Fruit fly (Drosophila melanogaster) whole organism, pupa: Measurements from ENCODE around the gene Elovl7.

Experiments used
- CG10348 ChIP-seq: fragments of 200-800 bp; sonication (Bioruptor generic); IDR thresholded peaks from 2 replicates; pipeline ENCODE4 v1.3.6; 2022; ENCODE audit warnings: missing biosample characterization, missing genetic modification characterization
- CG12605 ChIP-seq: fragments of 200-800 bp; sonication (Bioruptor generic); IDR thresholded peaks from 2 replicates; pipeline ENCODE4 v1.3.6; 2022; ENCODE audit warnings: missing biosample characterization, missing genetic modification characterization
- CG13204 ChIP-seq: fragments of 200-800 bp; sonication (Bioruptor generic); optimal IDR thresholded peaks from 2 replicates; lab custom pipeline; 2018; ENCODE audit warnings: missing biosample characterization, mild to moderate bottlenecking, missing genetic modification characterization, moderate library complexity
- CG14655 ChIP-seq: fragments of 200-800 bp; sonication (Bioruptor generic); optimal IDR thresholded peaks from 3 replicates; lab custom pipeline; 2017; ENCODE audit warnings: mild to moderate bottlenecking, missing biosample characterization, missing genetic modification reagents, missing genetic modification characterization
- CG15710 ChIP-seq: fragments of 200-800 bp; sonication (Bioruptor generic); optimal IDR thresholded peaks from 2 replicates; lab custom pipeline; 2018; ENCODE audit warnings: missing biosample characterization, mild to moderate bottlenecking, missing genetic modification characterization, moderate library complexity
- CG17806 ChIP-seq: fragments of 200-800 bp; sonication (Bioruptor generic); optimal IDR thresholded peaks from 2 replicates; lab custom pipeline; 2018; ENCODE audit warnings: missing biosample characterization, mild to moderate bottlenecking, missing genetic modification characterization, moderate library complexity
- CG32121 ChIP-seq: fragments of 200-800 bp; sonication (Bioruptor generic); IDR thresholded peaks from 2 replicates; pipeline ENCODE4 v1.3.6; 2022; ENCODE audit warnings: missing biosample characterization, missing genetic modification characterization
- CG34367 ChIP-seq: fragments of 200-800 bp; sonication (Bioruptor generic); optimal IDR thresholded peaks from 2 replicates; lab custom pipeline; 2018; ENCODE audit warnings: missing biosample characterization, mild to moderate bottlenecking, missing genetic modification characterization
- CG4496 ChIP-seq: fragments of 200-800 bp; sonication (Bioruptor generic); IDR thresholded peaks from 3 replicates; pipeline ENCODE4 v1.3.6; 2022; ENCODE audit warnings: missing biosample characterization, missing genetic modification characterization
- CG8159 ChIP-seq: fragments of 200-800 bp; sonication (Bioruptor generic); optimal IDR thresholded peaks from 3 replicates; lab custom pipeline; 2018; ENCODE audit warnings: missing biosample characterization, mild to moderate bottlenecking, missing genetic modification characterization, moderate library complexity
- CG8301 ChIP-seq: fragments of 200-800 bp; sonication (Bioruptor generic); optimal IDR thresholded peaks from 2 replicates; lab custom pipeline; 2018; ENCODE audit warnings: missing biosample characterization, mild to moderate bottlenecking, missing genetic modification characterization
- CG9948 ChIP-seq: fragments of 200-800 bp; sonication (Bioruptor generic); optimal IDR thresholded peaks from 2 replicates; lab custom pipeline; 2018; ENCODE audit warnings: missing biosample characterization, mild to moderate bottlenecking, missing genetic modification characterization, moderate library complexity
- D1 ChIP-seq: fragments of 200-800 bp; sonication (Bioruptor generic); optimal IDR thresholded peaks from 2 replicates; lab custom pipeline; 2018; ENCODE audit warnings: missing biosample characterization, mild to moderate bottlenecking, missing genetic modification characterization, moderate library complexity
- EcR ChIP-seq: fragments of 200-800 bp; sonication (Bioruptor generic); optimal IDR thresholded peaks from 3 replicates; lab custom pipeline; 2019; ENCODE audit warnings: missing biosample characterization, missing genetic modification characterization, mild to moderate bottlenecking, moderate library complexity, missing genetic modification reagents
- Ets98B ChIP-seq: fragments of 200-800 bp; sonication (Bioruptor generic); IDR thresholded peaks from 2 replicates; pipeline ENCODE4 v1.3.6; 2022; ENCODE audit warnings: missing biosample characterization, missing genetic modification characterization
- Pif1A ChIP-seq: fragments of 200-800 bp; sonication (Bioruptor generic); optimal IDR thresholded peaks from 3 replicates; lab custom pipeline; 2016; ENCODE audit warnings: missing biosample characterization, missing genetic modification characterization
- Pif1B ChIP-seq: fragments of 200-800 bp; sonication (Bioruptor generic); optimal IDR thresholded peaks from 3 replicates; lab custom pipeline; 2016; ENCODE audit warnings: missing biosample characterization, missing genetic modification characterization
- Snoo ChIP-seq: fragments of 200-800 bp; sonication (Bioruptor generic); optimal IDR thresholded peaks from 3 replicates; lab custom pipeline; 2017; ENCODE audit warnings: missing biosample characterization, mild to moderate bottlenecking, missing genetic modification characterization, inconsistent platforms
- fd96Ca ChIP-seq: fragments of 200-800 bp; sonication (Bioruptor generic); IDR thresholded peaks from 3 replicates; pipeline ENCODE4 v1.3.6; 2022; ENCODE audit warnings: missing biosample characterization, missing genetic modification characterization
- gl ChIP-seq: fragments of 200-800 bp; sonication (Bioruptor generic); optimal IDR thresholded peaks from 2 replicates; lab custom pipeline; 2018; ENCODE audit warnings: missing biosample characterization, mild to moderate bottlenecking, missing genetic modification characterization
- rn ChIP-seq: fragments of 200-800 bp; sonication (Bioruptor generic); IDR thresholded peaks from 2 replicates; pipeline ENCODE4 v1.3.6; 2022; ENCODE audit warnings: missing biosample characterization, missing genetic modification characterization

The Elovl7 gene

DNA sequence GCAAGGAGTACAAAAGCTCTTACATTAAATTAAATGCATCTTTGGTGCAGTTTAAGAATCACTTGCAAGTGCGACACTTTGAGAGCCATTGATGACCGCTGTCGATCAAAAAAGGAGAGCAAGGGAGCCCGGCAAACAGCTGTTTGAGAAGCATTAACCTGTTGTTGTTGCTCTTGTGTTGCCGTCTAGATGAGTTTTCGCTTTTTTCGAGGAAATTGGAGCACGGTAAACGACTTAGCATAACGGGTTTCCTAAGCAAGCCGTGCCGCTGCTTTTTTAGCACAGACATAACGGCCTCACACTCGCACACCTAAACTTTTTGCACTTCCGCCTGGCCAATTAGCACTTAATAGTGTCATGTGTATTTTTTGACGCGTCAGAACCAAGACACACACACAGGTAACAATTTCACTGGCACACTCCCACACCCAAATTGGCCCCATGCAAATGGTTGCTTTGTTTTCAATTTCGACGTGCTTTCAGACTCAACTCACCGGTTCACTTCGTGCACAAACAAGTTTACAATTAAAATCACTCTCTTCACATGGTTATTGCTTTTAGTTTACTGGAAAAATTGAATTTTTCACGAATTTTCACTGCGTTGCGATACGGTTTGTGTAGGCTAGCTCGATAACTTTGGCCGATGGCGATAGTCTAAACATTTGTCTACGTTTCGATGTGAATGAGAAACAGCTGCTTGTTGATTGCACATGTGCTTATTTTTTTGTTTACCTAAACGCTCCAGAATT is 34.7 kb upstream of the Elovl7 start, which contains the start of the genes CG10903 and CG2747:
TSS of gene CG10903 (plus strand) at position 261 of the 749 bp plus-strand sequence.
TSS of gene CG2747 (minus strand) at position 640 of the 749 bp plus-strand sequence.
- TF ChIP-seq fd96Ca (GFP tag; lab: Robert Waterston, UW) = no peak
- TF ChIP-seq rn (GFP tag; lab: Robert Waterston, UW) = no peak
- TF ChIP-seq EcR (GFP tag; lab: Kevin White, UChicago) = peak; percentile 43
- TF ChIP-seq CG15710 (tag; lab: Kevin White, UChicago) = no peak
- TF ChIP-seq CG4496 (GFP tag; lab: Robert Waterston, UW) = peak; percentile 41; the same call in 1 of the 3 replicates

DNA sequence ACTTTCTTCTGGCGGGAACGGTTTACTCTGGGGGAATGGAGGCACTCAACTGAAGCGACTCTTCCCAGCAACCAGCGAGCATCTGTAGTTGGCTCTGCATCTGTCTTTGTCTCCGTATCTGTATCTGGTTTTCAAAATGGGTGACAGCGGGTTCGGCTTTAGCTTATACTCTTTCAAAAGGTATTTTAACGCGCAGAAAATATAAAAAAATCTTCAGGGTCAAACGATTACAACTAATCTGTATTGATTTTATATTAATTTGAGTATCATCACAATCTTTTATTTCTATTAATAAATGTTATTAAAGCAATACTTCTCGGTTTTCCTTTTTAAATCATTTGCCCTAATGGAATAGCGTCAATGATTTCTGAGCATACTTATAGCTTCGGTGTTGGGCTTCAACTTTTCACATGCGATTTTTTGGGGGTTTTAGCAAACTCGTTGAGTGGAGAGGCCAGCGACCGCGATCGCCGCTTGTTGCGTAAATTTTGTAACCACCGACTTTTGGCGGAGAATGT is 33.9 kb upstream of the Elovl7 start, which contains the start of gene ImpE3:
TSS of gene ImpE3 (minus strand) at position 51 of the 518 bp plus-strand sequence.
- TF ChIP-seq Pif1A (GFP tag; lab: Kevin White, UChicago) (peak; percentile 43), Ets98B (GFP tag; lab: Robert Waterston, UW) (peak; percentile 20; the same call in 1 of the 2 replicates), Pif1B (GFP tag; lab: Kevin White, UChicago) (peak; percentile 36), CG8301 (tag; lab: Kevin White, UChicago) (peak; percentile 61), D1 (tag; lab: Kevin White, UChicago) (no peak), CG14655 (GFP tag; lab: Kevin White, UChicago) (peak; percentile 41), fd96Ca (GFP tag; lab: Robert Waterston, UW) (no peak), EcR (GFP tag; lab: Kevin White, UChicago) (peak; percentile 32), CG8159 (tag; lab: Kevin White, UChicago) (peak; percentile 36), CG17806 (peak; percentile 25), CG10348 (GFP tag; lab: Robert Waterston, UW) (no peak), Snoo (tag; lab: Kevin White, UChicago) (peak; percentile 72), CG15710 (tag; lab: Kevin White, UChicago) (peak; percentile 36)

DNA sequence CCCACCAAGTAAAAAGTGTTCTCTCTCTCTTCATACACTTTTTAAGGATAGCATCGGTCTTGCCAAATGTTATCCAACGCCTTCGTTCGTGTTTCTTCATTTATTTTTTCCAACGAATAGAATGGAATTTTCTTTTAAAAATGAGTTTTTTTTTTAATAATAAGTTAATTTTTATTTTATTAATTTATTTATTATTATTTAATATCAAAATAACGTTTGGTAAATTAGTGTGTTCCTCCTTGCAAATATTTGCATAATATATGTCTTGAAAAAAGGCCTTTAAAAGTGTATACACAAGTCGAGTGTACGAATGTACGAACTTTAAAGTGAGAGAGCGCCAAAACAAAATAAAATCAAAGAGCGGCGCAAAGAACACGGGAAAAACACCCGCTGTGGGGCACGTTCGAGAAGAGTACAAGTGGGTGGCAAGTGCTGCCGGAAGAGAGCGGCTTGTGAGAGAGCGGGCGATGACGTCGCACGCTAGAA is 31.6 kb upstream of the Elovl7 start:
- peak; percentile 85 for TF ChIP-seq Snoo (tag; lab: Kevin White, UChicago)
- TF ChIP-seq CG10348 (GFP tag; lab: Robert Waterston, UW) = 0 out of 2 replicates have a peak, but pooled peaks have one; percentile 11
- TF ChIP-seq CG13204 (GFP tag; lab: Kevin White, UChicago) = peak; percentile 79
- TF ChIP-seq CG34367 (tag; lab: Kevin White, UChicago) = peak; percentile 85
- TF ChIP-seq CG14655 (GFP tag; lab: Kevin White, UChicago) = peak; percentile 93
- TF ChIP-seq CG15710 (tag; lab: Kevin White, UChicago) = peak; percentile 93
- TF ChIP-seq EcR (GFP tag; lab: Kevin White, UChicago) = peak; percentile 43
- TF ChIP-seq CG12605 = peak; percentile 62
- TF ChIP-seq rn (GFP tag; lab: Robert Waterston, UW) = no peak
- peak; percentile 55 for TF ChIP-seq CG8301 (tag; lab: Kevin White, UChicago)
- TF ChIP-seq Pif1A (GFP tag; lab: Kevin White, UChicago) = peak; percentile 38
- no peak for TF ChIP-seq gl (tag; lab: Kevin White, UChicago)
- peak; percentile 85 for TF ChIP-seq D1 (tag; lab: Kevin White, UChicago)
- TF ChIP-seq Pif1B (GFP tag; lab: Kevin White, UChicago) = peak; percentile 86
- peak; percentile 87 for TF ChIP-seq CG9948 (tag; lab: Kevin White, UChicago)
- TF ChIP-seq CG4496 (GFP tag; lab: Robert Waterston, UW) = peak; percentile 43; the same call in 1 of the 3 replicates
- TF ChIP-seq CG17806 = peak; percentile 80
- TF ChIP-seq CG8159 (tag; lab: Kevin White, UChicago) = peak; percentile 91
- peak; percentile 63 for TF ChIP-seq CG32121 (GFP tag; lab: Robert Waterston, UW)
- TF ChIP-seq fd96Ca (GFP tag; lab: Robert Waterston, UW) = no peak
- peak; percentile 65 for TF ChIP-seq Ets98B (GFP tag; lab: Robert Waterston, UW)

DNA sequence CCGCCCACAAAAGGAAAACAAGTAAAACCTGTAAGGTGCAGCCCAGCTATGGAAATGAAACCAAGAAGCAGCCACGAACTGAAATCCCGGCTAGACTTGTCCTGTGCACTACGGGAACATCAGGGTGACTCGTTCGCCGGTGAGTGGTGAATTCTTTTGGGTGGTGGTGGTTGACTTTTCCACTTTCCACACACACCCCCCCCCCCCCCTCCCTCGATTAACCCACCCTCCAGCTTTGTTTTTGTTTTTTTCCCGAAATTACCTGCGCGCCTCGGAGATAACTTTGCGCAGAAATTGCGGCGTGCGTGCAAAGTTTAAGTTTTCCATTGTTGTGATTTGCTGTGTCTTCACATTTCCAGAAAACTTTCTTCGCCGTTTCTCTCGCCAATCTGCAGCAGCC is 30.9 kb upstream of the Elovl7 start:
- TF ChIP-seq CG4496 (GFP tag; lab: Robert Waterston, UW) = no peak
- TF ChIP-seq CG14655 (GFP tag; lab: Kevin White, UChicago) = no peak
- TF ChIP-seq Snoo (tag; lab: Kevin White, UChicago) = no peak
- TF ChIP-seq CG8159 (tag; lab: Kevin White, UChicago) = no peak
- TF ChIP-seq Pif1B (GFP tag; lab: Kevin White, UChicago) = no peak
- no peak for TF ChIP-seq CG15710 (tag; lab: Kevin White, UChicago)
- no peak for TF ChIP-seq rn (GFP tag; lab: Robert Waterston, UW)
- no peak for TF ChIP-seq CG9948 (tag; lab: Kevin White, UChicago)
- no peak for TF ChIP-seq D1 (tag; lab: Kevin White, UChicago)
- no peak for TF ChIP-seq Ets98B (GFP tag; lab: Robert Waterston, UW)
- TF ChIP-seq, all 21 proteins: peak for 0
